Worm (Caenorhabditis elegans) whole organism, L1 larva: ENCODE data around the gene tsp-18.

Source experiments
- Y116A8C.19 ChIP-seq: sonication (generic microtip); optimal IDR thresholded peaks from 2 replicates; lab custom pipeline; 2016; ENCODE audit warnings: missing compliant biosample characterization, missing genetic modification characterization, borderline replicate concordance
- dpl-1 ChIP-seq, 3 experiments: fragments of 150-350 bp in 2 of 3; sonication (generic microtip) in 1 of 3; optimal IDR thresholded peaks; 2 replicates each; lab custom pipeline; 2014 to 2017; ENCODE audit warnings: missing biosample characterization in 3 of 3, missing genetic modification characterization in 3 of 3, missing genetic modification reagents in 3 of 3
- dsc-1 ChIP-seq: sonication (generic microtip); optimal IDR thresholded peaks from 2 replicates; lab custom pipeline; 2016; ENCODE audit warnings: mild to moderate bottlenecking, missing genetic modification characterization, missing compliant biosample characterization
- elt-3 ChIP-seq, 6 experiments: fragments of 150-350 bp in 1 of 6; sonication (generic microtip); optimal IDR thresholded peaks; 2 replicates each; lab custom pipeline; 2017 to 2018; ENCODE audit warnings: missing biosample characterization in 6 of 6, missing genetic modification characterization in 6 of 6, inconsistent platforms in 1 of 6
- irx-1 ChIP-seq: sonication (generic microtip); optimal IDR thresholded peaks from 2 replicates; lab custom pipeline; 2016; ENCODE audit warnings: missing genetic modification characterization, missing compliant biosample characterization
- lin-15B ChIP-seq: fragments of 150-350 bp; sonication (generic microtip); optimal IDR thresholded peaks from 3 replicates; lab custom pipeline; 2014; ENCODE audit warnings: missing biosample characterization, missing genetic modification characterization
- nhr-11 ChIP-seq: fragments of 150-350 bp; optimal IDR thresholded peaks from 2 replicates; lab custom pipeline; 2014; ENCODE audit warnings: missing biosample characterization, missing genetic modification characterization
- nhr-19 ChIP-seq: fragments of 200-800 bp; sonication (Bioruptor generic); conservative IDR thresholded peaks from 2 replicates; pipeline ENCODE4 v1.3.6; 2022; ENCODE audit warnings: missing genetic modification characterization, missing compliant biosample characterization
- skn-1 ChIP-seq: fragments of 150-350 bp; optimal IDR thresholded peaks from 2 replicates; lab custom pipeline; 2014; ENCODE audit warnings: missing biosample characterization, missing genetic modification characterization
- snpc-4 ChIP-seq: fragments of 150-350 bp; optimal IDR thresholded peaks from 2 replicates; lab custom pipeline; 2014; ENCODE audit warnings: missing biosample characterization, missing genetic modification characterization
- ztf-11 ChIP-seq, 2 experiments: sonication (generic microtip); optimal IDR thresholded peaks; 2 replicates each; lab custom pipeline; 2016 to 2017; ENCODE audit warnings: missing genetic modification characterization in 2 of 2, missing biosample characterization in 1 of 2, missing compliant biosample characterization in 1 of 2
- ztf-4 ChIP-seq: fragments of 150-350 bp; optimal IDR thresholded peaks from 2 replicates; lab custom pipeline; 2014; ENCODE audit warnings: missing biosample characterization, missing genetic modification characterization

ce11 chrII:5911274-5911673 lies 6.9 kb downstream of the tsp-18 start, which contains the start of gene cgt-3:
- no peak for TF ChIP-seq ztf-4 (tag; lab: Kevin White, UChicago)
- no peak for TF ChIP-seq nhr-19
- TF ChIP-seq irx-1 (tag; lab: Kevin White, UChicago), result no peak
- TF ChIP-seq elt-3 (tag; optimal IDR thresholded peaks at IDR 0.05; lab: Kevin White, UChicago), result no peak
- TF ChIP-seq Y116A8C.19 (tag; lab: Kevin White, UChicago), result no peak
- TF ChIP-seq dsc-1, result no peak
- TF ChIP-seq snpc-4 (tag; lab: Kevin White, UChicago), result no peak
- TF ChIP-seq skn-1 (tag; lab: Kevin White, UChicago), result no peak
- no peak for TF ChIP-seq dpl-1 (GFP tag; optimal IDR thresholded peaks at IDR 0.05; lab: Kevin White, UChicago)
- no peak for TF ChIP-seq nhr-11 (tag; lab: Kevin White, UChicago)
- no peak for TF ChIP-seq ztf-11 (tag; optimal IDR thresholded peaks at IDR 0.05; lab: Kevin White, UChicago)
- TF ChIP-seq lin-15B (tag; lab: Kevin White, UChicago), result no peak
